Worm (Caenorhabditis elegans): ENCODE measurements around the gene T02C1.1.

DNA sequence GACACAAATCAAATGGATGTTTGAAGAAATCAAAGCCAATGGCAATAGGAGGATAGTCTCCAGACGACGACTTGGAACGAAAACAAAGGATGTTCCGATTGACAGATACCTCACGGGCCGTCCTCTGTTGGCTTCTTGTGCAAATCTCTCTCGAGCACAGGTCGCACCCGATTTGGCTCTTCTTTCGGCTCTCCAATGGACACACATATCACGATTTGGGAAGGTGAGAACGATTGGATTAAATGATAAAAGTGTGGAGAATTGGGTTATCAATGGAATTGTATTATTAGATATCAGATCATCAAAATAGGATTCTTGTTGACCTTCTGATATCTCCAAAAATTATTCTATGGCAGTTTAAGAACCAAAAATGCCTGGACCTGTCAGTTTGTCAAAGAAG lies 41.1 kb upstream of the T02C1.1 start, which contains the start of gene ZC84.1:
- TF ChIP-seq him-1 (tag; optimal IDR thresholded peaks at IDR 0.05) (no peak), dao-5 (tag; optimal IDR thresholded peaks at IDR 0.05) (no peak), W03F9.2 (tag; optimal IDR thresholded peaks at IDR 0.05) (no peak)

Data from whole organism, L4/young adult.